4 fruit fly cellular contexts compared by ENCODE assay signal in genomic region chr3R:5599521-5600360, dm6.
TF ChIP-seq lines count a peak whose summit lies in the region.

No protein-coding gene starts in this region.

- TF ChIP-seq CTCF in whole organism, embryonic (GFP tag; optimal IDR thresholded peaks at IDR 0.05; lab: Kevin White, UChicago): no peak

TF ChIP-seq in whole organism, adult, 20 proteins besides CTCF, POLR2A, EP300 and RAD21:
- TF ChIP-seq Crg-1 (GFP tag; optimal IDR thresholded peaks at IDR 0.05; lab: Kevin White, UChicago): no peak
- TF ChIP-seq CG12768 (GFP tag; optimal IDR thresholded peaks at IDR 0.05; lab: Kevin White, UChicago): no peak
- peak; percentile 97 for TF ChIP-seq Mnt (GFP tag; optimal IDR thresholded peaks at IDR 0.05; lab: Kevin White, UChicago)
- TF ChIP-seq Clk (GFP tag; optimal IDR thresholded peaks at IDR 0.05; lab: Kevin White, UChicago): no peak
- no peak for TF ChIP-seq pad (GFP tag; optimal IDR thresholded peaks at IDR 0.05; lab: Kevin White, UChicago)
- no peak for TF ChIP-seq cnc (optimal IDR thresholded peaks at IDR 0.05; lab: Kevin White, UChicago)
- no peak for TF ChIP-seq CG5204 (GFP tag; optimal IDR thresholded peaks at IDR 0.05; lab: Kevin White, UChicago)
- no peak for TF ChIP-seq Hr96 (GFP tag; optimal IDR thresholded peaks at IDR 0.05; lab: Kevin White, UChicago)
- peak; percentile 45 for TF ChIP-seq cic (GFP tag; optimal IDR thresholded peaks at IDR 0.05; lab: Kevin White, UChicago)
- TF ChIP-seq bab1 (GFP tag; optimal IDR thresholded peaks at IDR 0.05; lab: Kevin White, UChicago): no peak
- peak; percentile 36 for TF ChIP-seq CG14711 (tag; optimal IDR thresholded peaks at IDR 0.05; lab: Kevin White, UChicago)
- no peak for TF ChIP-seq kay (GFP tag; lab: Kevin White, UChicago; ENCODE audit: borderline replicate concordance)
- TF ChIP-seq CG7045 (GFP tag; optimal IDR thresholded peaks at IDR 0.05; lab: Kevin White, UChicago): no peak
- no peak for TF ChIP-seq toe (GFP tag; optimal IDR thresholded peaks at IDR 0.05; lab: Kevin White, UChicago)
- peak; percentile 8 for TF ChIP-seq tj (GFP tag; optimal IDR thresholded peaks at IDR 0.05; lab: Kevin White, UChicago)
- no peak for TF ChIP-seq CG11617 (GFP tag; optimal IDR thresholded peaks at IDR 0.05; lab: Kevin White, UChicago)
- TF ChIP-seq ovo (GFP tag; optimal IDR thresholded peaks at IDR 0.05; lab: Kevin White, UChicago): peak; percentile 4
- TF ChIP-seq CG7101 (tag; optimal IDR thresholded peaks at IDR 0.05; lab: Kevin White, UChicago): no peak
- no peak for TF ChIP-seq CG1620 (GFP tag; optimal IDR thresholded peaks at IDR 0.05; lab: Kevin White, UChicago)
- TF ChIP-seq CG33017 (tag; optimal IDR thresholded peaks at IDR 0.05; lab: Kevin White, UChicago): no peak
TF ChIP-seq in whole organism, adult: peak in this region for 5.

TF ChIP-seq in whole organism, embryonic, 481 proteins besides CTCF, POLR2A, EP300 and RAD21 (continues in another document):
- TF ChIP-seq Deaf1 (tag; optimal IDR thresholded peaks at IDR 0.05; lab: Kevin White, UChicago): no peak
- no peak for TF ChIP-seq CG9876 (GFP tag; optimal IDR thresholded peaks at IDR 0.05; lab: Kevin White, UChicago)
- peak; percentile 9 for TF ChIP-seq zfh2 (GFP tag; optimal IDR thresholded peaks at IDR 0.05; lab: Kevin White, UChicago)
- peak; percentile 3 for TF ChIP-seq pfk (GFP tag; optimal IDR thresholded peaks at IDR 0.05; lab: Kevin White, UChicago)
- TF ChIP-seq CG16779 (GFP tag; IDR thresholded peaks at IDR 0.05; lab: Robert Waterston, UW): no peak
- peak; percentile 35 for TF ChIP-seq sens (GFP tag; lab: Kevin White, UChicago)
- TF ChIP-seq gfzf (GFP tag; optimal IDR thresholded peaks at IDR 0.05; lab: Kevin White, UChicago): peak; percentile 58
- no peak for TF ChIP-seq CG34376 (GFP tag; optimal IDR thresholded peaks at IDR 0.05; lab: Kevin White, UChicago)
- peak; percentile 10 for TF ChIP-seq lilli (GFP tag; optimal IDR thresholded peaks at IDR 0.05; lab: Kevin White, UChicago)
- TF ChIP-seq CG4707 (GFP tag; optimal IDR thresholded peaks at IDR 0.05; lab: Kevin White, UChicago): peak; percentile 65
- TF ChIP-seq CG11398 (GFP tag; optimal IDR thresholded peaks at IDR 0.05; lab: Kevin White, UChicago): no peak
- no peak for TF ChIP-seq ind (GFP tag; optimal IDR thresholded peaks at IDR 0.05; lab: Kevin White, UChicago)
- TF ChIP-seq twi (tag; optimal IDR thresholded peaks at IDR 0.05; lab: Kevin White, UChicago): peak; percentile 8
- peak in 1 of 2 experiments; percentile 33 for TF ChIP-seq Trl (optimal IDR thresholded peaks at IDR 0.05; lab: Kevin White, UChicago)
- TF ChIP-seq Trl (GFP tag; optimal IDR thresholded peaks at IDR 0.05; lab: Kevin White, UChicago): no peak
- TF ChIP-seq cg (GFP tag; optimal IDR thresholded peaks at IDR 0.05; lab: Kevin White, UChicago): peak; percentile 76
- no peak for TF ChIP-seq ems (GFP tag; optimal IDR thresholded peaks at IDR 0.05; lab: Kevin White, UChicago)
- no peak for TF ChIP-seq her (GFP tag; optimal IDR thresholded peaks at IDR 0.05; lab: Kevin White, UChicago)
- peak; percentile 9 for TF ChIP-seq CG17359 (tag; optimal IDR thresholded peaks at IDR 0.05; lab: Kevin White, UChicago)
- no peak for TF ChIP-seq CG11504 (tag; optimal IDR thresholded peaks at IDR 0.05; lab: Kevin White, UChicago)
- TF ChIP-seq CG4282 (GFP tag; optimal IDR thresholded peaks at IDR 0.05; lab: Kevin White, UChicago): peak; percentile 43
- peak; percentile 62 for TF ChIP-seq CG9797 (GFP tag; optimal IDR thresholded peaks at IDR 0.05; lab: Kevin White, UChicago)
- peak; percentile 86 for TF ChIP-seq scrt (GFP tag; optimal IDR thresholded peaks at IDR 0.05; lab: Kevin White, UChicago)
- peak; percentile 53 for TF ChIP-seq CG6654 (GFP tag; optimal IDR thresholded peaks at IDR 0.05; lab: Kevin White, UChicago)
- TF ChIP-seq Max (GFP tag; optimal IDR thresholded peaks at IDR 0.05; lab: Kevin White, UChicago): peak; percentile 61
- TF ChIP-seq CG9609 (GFP tag; optimal IDR thresholded peaks at IDR 0.05; lab: Kevin White, UChicago): no peak

TF ChIP-seq in whole organism, prepupa, 60 proteins besides CTCF, POLR2A, EP300 and RAD21:
- TF ChIP-seq Blimp-1 (GFP tag; optimal IDR thresholded peaks at IDR 0.05; lab: Kevin White, UChicago): peak; percentile 18
- no peak for TF ChIP-seq CG11762 (GFP tag; optimal IDR thresholded peaks at IDR 0.05; lab: Kevin White, UChicago; ENCODE audit: insufficient read depth)
- peak; percentile 14 for TF ChIP-seq Eip78C (GFP tag; lab: Kevin White, UChicago)

TF ChIP-seq in whole organism, wandering third instar larva, 38 proteins besides CTCF, POLR2A, EP300 and RAD21:
- TF ChIP-seq dl (GFP tag; optimal IDR thresholded peaks at IDR 0.05; lab: Kevin White, UChicago; ENCODE audit: insufficient read depth in 1 of 2, partially characterized antibody in 2 of 2) (peak in 1 of 2 experiments; percentile 56), Abd-B (GFP tag; optimal IDR thresholded peaks at IDR 0.05; lab: Kevin White, UChicago) (no peak), HLH106 (tag; optimal IDR thresholded peaks at IDR 0.05; lab: Kevin White, UChicago) (no peak), CG9705 (GFP tag; optimal IDR thresholded peaks at IDR 0.05; lab: Kevin White, UChicago) (no peak), ey (GFP tag; optimal IDR thresholded peaks at IDR 0.05; lab: Kevin White, UChicago) (no peak), Myc (optimal IDR thresholded peaks at IDR 0.05; lab: Kevin White, UChicago) (peak; percentile 39), lola (GFP tag; optimal IDR thresholded peaks at IDR 0.05; lab: Kevin White, UChicago) (no peak), Vsx2 (GFP tag; optimal IDR thresholded peaks at IDR 0.05; lab: Kevin White, UChicago; ENCODE audit: partially characterized antibody) (no peak), Mio (GFP tag; optimal IDR thresholded peaks at IDR 0.05; lab: Kevin White, UChicago) (no peak), Dfd (GFP tag; optimal IDR thresholded peaks at IDR 0.05; lab: Kevin White, UChicago) (no peak), Sp1 (GFP tag; optimal IDR thresholded peaks at IDR 0.05; lab: Kevin White, UChicago) (no peak), rgr (GFP tag; optimal IDR thresholded peaks at IDR 0.05; lab: Kevin White, UChicago) (no peak), woc (GFP tag; optimal IDR thresholded peaks at IDR 0.05; lab: Kevin White, UChicago) (peak; percentile 1), h (GFP tag; optimal IDR thresholded peaks at IDR 0.05; lab: Kevin White, UChicago) (no peak), usp (GFP tag; optimal IDR thresholded peaks at IDR 0.05; lab: Kevin White, UChicago) (no peak), Jra (GFP tag; optimal IDR thresholded peaks at IDR 0.05; lab: Kevin White, UChicago) (no peak), sv (GFP tag; optimal IDR thresholded peaks at IDR 0.05; lab: Kevin White, UChicago) (no peak), N (GFP tag; optimal IDR thresholded peaks at IDR 0.05; lab: Kevin White, UChicago) (no peak), CG32264 (GFP tag; optimal IDR thresholded peaks at IDR 0.05; lab: Kevin White, UChicago) (no peak), pan (optimal IDR thresholded peaks at IDR 0.05; lab: Kevin White, UChicago) (no peak), jim (GFP tag; optimal IDR thresholded peaks at IDR 0.05; lab: Kevin White, UChicago) (peak; percentile 55), tai (GFP tag; optimal IDR thresholded peaks at IDR 0.05; lab: Kevin White, UChicago) (no peak), brk (GFP tag; optimal IDR thresholded peaks at IDR 0.05; lab: Kevin White, UChicago) (no peak), GATAd (GFP tag; optimal IDR thresholded peaks at IDR 0.05; lab: Kevin White, UChicago) (no peak), psq (GFP tag; optimal IDR thresholded peaks at IDR 0.05; lab: Kevin White, UChicago) (no peak), dsf (GFP tag; optimal IDR thresholded peaks at IDR 0.05; lab: Kevin White, UChicago; ENCODE audit: borderline replicate concordance) (no peak), Hr83 (GFP tag; optimal IDR thresholded peaks at IDR 0.05; lab: Kevin White, UChicago; ENCODE audit: poor library complexity, severe bottlenecking) (peak; percentile 27), fru (GFP tag; optimal IDR thresholded peaks at IDR 0.05; lab: Kevin White, UChicago) (no peak), Dif (GFP tag; optimal IDR thresholded peaks at IDR 0.05; lab: Kevin White, UChicago; ENCODE audit: partially characterized antibody) (peak; percentile 6), Hr78 (GFP tag; optimal IDR thresholded peaks at IDR 0.05; lab: Kevin White, UChicago) (no peak), sage (GFP tag; optimal IDR thresholded peaks at IDR 0.05; lab: Kevin White, UChicago) (no peak), CrebA (GFP tag; optimal IDR thresholded peaks at IDR 0.05; lab: Kevin White, UChicago; ENCODE audit: borderline replicate concordance) (no peak), OdsH (GFP tag; optimal IDR thresholded peaks at IDR 0.05; lab: Kevin White, UChicago) (peak; percentile 16), dmrt93B (GFP tag; optimal IDR thresholded peaks at IDR 0.05; lab: Kevin White, UChicago) (no peak), Rel (GFP tag; optimal IDR thresholded peaks at IDR 0.05; lab: Kevin White, UChicago) (no peak), Rel (tag; optimal IDR thresholded peaks at IDR 0.05; lab: Kevin White, UChicago) (no peak), Hnf4 (GFP tag; optimal IDR thresholded peaks at IDR 0.05; lab: Kevin White, UChicago) (no peak), br (GFP tag; optimal IDR thresholded peaks at IDR 0.05; lab: Kevin White, UChicago) (no peak), foxo (GFP tag; optimal IDR thresholded peaks at IDR 0.05; lab: Kevin White, UChicago) (no peak)
